Fruit fly (Drosophila melanogaster): ENCODE results near the gene Sgs5.

DNA sequence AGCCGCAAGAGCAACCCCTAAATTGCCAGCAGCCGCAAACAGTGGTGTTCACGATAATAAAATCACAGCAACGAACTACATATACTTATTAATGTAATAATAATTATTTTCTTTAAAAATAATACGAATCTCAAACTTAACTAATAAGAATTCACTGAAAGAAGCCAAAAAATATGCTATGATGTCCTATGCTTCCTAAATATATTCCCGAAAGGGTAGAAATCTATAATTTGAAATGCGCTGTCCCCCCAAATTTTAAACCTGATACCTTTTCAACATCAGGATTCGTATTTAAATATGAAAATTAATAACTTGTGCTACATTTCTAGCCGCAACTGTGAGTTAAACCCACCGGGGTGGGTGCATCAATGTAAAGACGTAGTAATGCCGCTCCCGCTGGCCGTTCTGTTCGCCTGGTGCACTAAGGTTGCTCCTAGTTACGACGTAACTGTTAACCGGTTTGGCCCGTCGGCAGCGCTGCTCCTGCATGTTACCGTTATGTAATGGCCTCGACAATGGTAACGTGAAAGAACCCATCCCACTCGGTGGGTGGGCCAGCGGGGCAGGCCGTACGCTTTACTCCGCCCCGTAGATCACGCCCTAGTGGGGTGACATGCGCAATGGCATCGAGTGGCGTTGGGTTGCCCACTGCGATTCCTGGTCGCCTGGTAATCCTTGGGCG lies 9.2 kb downstream of the Sgs5 start:
- TF ChIP-seq Myc (optimal IDR thresholded peaks at IDR 0.05), result no peak
- no peak for TF ChIP-seq ttk (optimal IDR thresholded peaks at IDR 0.05)
- no peak for TF ChIP-seq psq (optimal IDR thresholded peaks at IDR 0.05)
- TF ChIP-seq h (optimal IDR thresholded peaks at IDR 0.05), result no peak
- no peak for TF ChIP-seq insv (optimal IDR thresholded peaks at IDR 0.05)
- no peak for TF ChIP-seq Sin3A (optimal IDR thresholded peaks at IDR 0.05)
